Worm (Caenorhabditis elegans): ENCODE results near the gene K07F5.8.

Gene K07F5.8

ce11 chrIV:9863817-9864216 is 14.3 kb upstream of the K07F5.8 start, which contains the start of gene K07F5.16:
K07F5.16 (plus strand) TSS chrIV:9864117.
- TF ChIP-seq ceh-28 (tag; optimal IDR thresholded peaks at IDR 0.05) = no peak
- no peak for TF ChIP-seq fkh-2 (tag; optimal IDR thresholded peaks at IDR 0.05)
- no peak for TF ChIP-seq eor-1 (tag; optimal IDR thresholded peaks at IDR 0.05)
- no peak for TF ChIP-seq nhr-28 (tag; optimal IDR thresholded peaks at IDR 0.05)
- TF ChIP-seq mdl-1 (tag; optimal IDR thresholded peaks at IDR 0.05) = no peak
- no peak for TF ChIP-seq daf-12 (tag; optimal IDR thresholded peaks at IDR 0.05)
- no peak for TF ChIP-seq aly-2 (tag; optimal IDR thresholded peaks at IDR 0.05)
- TF ChIP-seq ztf-4 (tag; optimal IDR thresholded peaks at IDR 0.05) = no peak
- TF ChIP-seq R02D3.7 (tag; optimal IDR thresholded peaks at IDR 0.05) = no peak
- no peak for TF ChIP-seq ceh-9 (tag; optimal IDR thresholded peaks at IDR 0.05)
- no peak for TF ChIP-seq lin-15B (tag; optimal IDR thresholded peaks at IDR 0.05)
- no peak for TF ChIP-seq nhr-43 (tag; optimal IDR thresholded peaks at IDR 0.05; ENCODE audit: poor library complexity, severe bottlenecking)

- TF ChIP-seq nhr-12 (tag; optimal IDR thresholded peaks at IDR 0.05) = no peak
- TF ChIP-seq nhr-28 (tag; optimal IDR thresholded peaks at IDR 0.05) = no peak
- TF ChIP-seq ama-1 (optimal IDR thresholded peaks at IDR 0.05) = no peak
- TF ChIP-seq pha-4 (tag; optimal IDR thresholded peaks at IDR 0.05) = no peak
- TF ChIP-seq eor-1 (tag; optimal IDR thresholded peaks at IDR 0.05) = no peak
- no peak for TF ChIP-seq nhr-11 (tag; optimal IDR thresholded peaks at IDR 0.05)
- TF ChIP-seq hmg-11 (tag; optimal IDR thresholded peaks at IDR 0.05) = no peak
- no peak for TF ChIP-seq nhr-23 (tag; optimal IDR thresholded peaks at IDR 0.05)
- no peak for TF ChIP-seq egl-5 (tag; optimal IDR thresholded peaks at IDR 0.05)
- TF ChIP-seq zag-1 (tag; optimal IDR thresholded peaks at IDR 0.05) = no peak
- TF ChIP-seq fkh-10 (GFP tag; optimal IDR thresholded peaks at IDR 0.05) = no peak
- no peak for TF ChIP-seq R02D3.7 (tag; optimal IDR thresholded peaks at IDR 0.05)
- TF ChIP-seq pqm-1 (tag; optimal IDR thresholded peaks at IDR 0.05) = no peak
- TF ChIP-seq nhr-25 (tag; optimal IDR thresholded peaks at IDR 0.05) = no peak
- no peak for TF ChIP-seq nhr-237 (tag; optimal IDR thresholded peaks at IDR 0.05)
- TF ChIP-seq nhr-77 (tag; optimal IDR thresholded peaks at IDR 0.05) = no peak
- TF ChIP-seq ztf-11 (tag; optimal IDR thresholded peaks at IDR 0.05) = no peak
- no peak for TF ChIP-seq ceh-9 (tag; optimal IDR thresholded peaks at IDR 0.05)
- TF ChIP-seq jun-1 (tag; optimal IDR thresholded peaks at IDR 0.05) = no peak
- TF ChIP-seq nhr-76 (tag; optimal IDR thresholded peaks at IDR 0.05) = no peak
These were observed 12.4 kb upstream of the K07F5.8 start, which contains the start of gene K07F5.14 for ce11 chrIV:9861921-9862320. K07F5.14 (plus strand) TSS chrIV:9862221.

- TF ChIP-seq fkh-10 (GFP tag; optimal IDR thresholded peaks at IDR 0.05) = no peak
- no peak for TF ChIP-seq ceh-16 (tag; optimal IDR thresholded peaks at IDR 0.05)
- no peak for TF ChIP-seq nhr-77 (tag; optimal IDR thresholded peaks at IDR 0.05)
- no peak for TF ChIP-seq egl-27 (tag; optimal IDR thresholded peaks at IDR 0.05)
- no peak for TF ChIP-seq nhr-28 (tag; optimal IDR thresholded peaks at IDR 0.05)
These were observed 9.4 kb upstream of the K07F5.8 start for ce11 chrIV:9858970-9859369.

ce11 chrIV:9857952-9858488 is 8.5 kb upstream of the K07F5.8 start, which contains the start of gene npp-1:
npp-1 (plus strand) TSS chrIV:9858488.
- TF ChIP-seq elt-3 (tag; optimal IDR thresholded peaks at IDR 0.05) (no peak), elt-2 (tag; optimal IDR thresholded peaks at IDR 0.05) (peak; percentile 20), sea-2 (GFP tag; optimal IDR thresholded peaks at IDR 0.05) (no peak), pqm-1 (tag; optimal IDR thresholded peaks at IDR 0.05) (peak; percentile 0), lsy-12 (tag; optimal IDR thresholded peaks at IDR 0.05) (no peak), ZK546.5 (tag; optimal IDR thresholded peaks at IDR 0.05) (no peak), tbx-2 (tag; optimal IDR thresholded peaks at IDR 0.05) (no peak), ama-1 (optimal IDR thresholded peaks at IDR 0.05) (no peak), nfya-1 (tag; optimal IDR thresholded peaks at IDR 0.05; ENCODE audit: insufficient read depth) (peak; percentile 50), lin-15B (tag; optimal IDR thresholded peaks at IDR 0.05) (peak; percentile 59), egl-27 (tag; optimal IDR thresholded peaks at IDR 0.05) (no peak), mdl-1 (tag; optimal IDR thresholded peaks at IDR 0.05) (no peak), nhr-77 (tag; optimal IDR thresholded peaks at IDR 0.05) (no peak), pha-4 (tag; optimal IDR thresholded peaks at IDR 0.05) (peak; percentile 82), nhr-25 (tag; optimal IDR thresholded peaks at IDR 0.05) (peak; percentile 20), nhr-67 (tag; optimal IDR thresholded peaks at IDR 0.05) (no peak), unc-62 (GFP tag; optimal IDR thresholded peaks at IDR 0.05) (no peak), fkh-10 (GFP tag; optimal IDR thresholded peaks at IDR 0.05) (no peak)
